Fruit fly (Drosophila melanogaster) whole organism, embryonic: ENCODE measurements around the gene Cyp6v1.

Experiments used
- CG12155 ChIP-seq: fragments of 200-800 bp; sonication (Bioruptor generic); optimal IDR thresholded peaks from 3 replicates; lab custom pipeline; 2016; ENCODE audit warnings: missing biosample characterization, missing genetic modification characterization
- CG17385 ChIP-seq: fragments of 200-800 bp; sonication (Bioruptor generic); optimal IDR thresholded peaks from 3 replicates; lab custom pipeline; 2018; ENCODE audit warnings: missing biosample characterization, mild to moderate bottlenecking, missing genetic modification characterization
- Gsc ChIP-seq: fragments of 200-800 bp; sonication (Bioruptor generic); IDR thresholded peaks from 2 replicates; pipeline ENCODE4 v1.3.6; 2022; ENCODE audit warnings: missing biosample characterization, missing genetic modification characterization
- ap ChIP-seq: fragments of 200-800 bp; sonication (Bioruptor generic); IDR thresholded peaks from 2 replicates; pipeline ENCODE4 v1.3.6; 2022; ENCODE audit warnings: missing biosample characterization, missing genetic modification characterization
- repo ChIP-seq: fragments of 200-800 bp; sonication (Bioruptor generic); optimal IDR thresholded peaks from 2 replicates; lab custom pipeline; 2016; ENCODE audit warnings: missing biosample characterization, missing genetic modification characterization

DNA sequence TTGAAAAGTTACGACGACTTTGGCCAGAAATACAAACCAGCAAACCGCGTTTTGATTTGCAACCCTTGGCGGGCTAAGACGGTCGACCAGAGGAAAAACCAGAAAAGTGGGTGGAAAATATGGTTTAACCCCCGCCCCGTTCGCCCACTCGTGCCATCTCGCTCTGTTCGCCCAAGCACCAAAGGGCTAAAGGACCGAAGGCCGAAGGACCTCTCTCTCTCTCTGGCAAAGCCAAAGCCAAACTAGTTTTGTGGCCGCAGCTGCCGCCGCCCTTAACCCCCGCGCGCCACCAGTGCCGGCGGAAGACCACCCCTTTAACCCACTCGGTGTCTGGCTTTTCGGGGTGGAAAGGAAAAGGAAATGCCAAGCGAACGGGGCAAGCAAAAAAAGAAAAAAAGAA is 30.3 kb downstream of the Cyp6v1 start:
- TF ChIP-seq ap (GFP tag; lab: Robert Waterston, UW) (no peak), CG17385 (GFP tag; lab: Kevin White, UChicago) (no peak), CG12155 (GFP tag; lab: Kevin White, UChicago) (no peak), Gsc (GFP tag; lab: Robert Waterston, UW) (no peak), repo (GFP tag; lab: Kevin White, UChicago) (no peak)
